Fruit fly (Drosophila melanogaster): Measurements from ENCODE around the gene Lam.

Lam gene

dm6 chr2L:5546518-5547287 lies 4.4 kb downstream of the Lam start, which contains the start of gene Oscillin (continued):
- TF ChIP-seq nerfin-2 (GFP tag; IDR thresholded peaks at IDR 0.05; ENCODE audit: partially characterized antibody) (peak; percentile 87), gcm (GFP tag; optimal IDR thresholded peaks at IDR 0.05) (no peak), C15 (GFP tag; IDR thresholded peaks at IDR 0.05) (0 out of 3 replicates have a peak, but pooled peaks have one; percentile 48), usp (GFP tag; optimal IDR thresholded peaks at IDR 0.05) (no peak), Scr (GFP tag; IDR thresholded peaks at IDR 0.05; ENCODE audit: partially characterized antibody) (peak; percentile 59), danr (GFP tag; IDR thresholded peaks at IDR 0.05) (0 out of 2 replicates have a peak, but pooled peaks have one; percentile 7), ttk (GFP tag; IDR thresholded peaks at IDR 0.05) (peak; percentile 81), sens-2 (GFP tag; IDR thresholded peaks at IDR 0.05) (no peak), Bgb (GFP tag; IDR thresholded peaks at IDR 0.05; ENCODE audit: partially characterized antibody) (peak; percentile 64; the same call in 1 of the 2 replicates), CG9797 (GFP tag; optimal IDR thresholded peaks at IDR 0.05) (no peak), CG14860 (GFP tag; IDR thresholded peaks at IDR 0.05; ENCODE audit: partially characterized antibody) (peak; percentile 83), CG16779 (GFP tag; IDR thresholded peaks at IDR 0.05) (no peak), ERR (GFP tag; optimal IDR thresholded peaks at IDR 0.05) (peak; percentile 43), CG12391 (tag; optimal IDR thresholded peaks at IDR 0.05) (peak; percentile 48), CG13894 (tag; optimal IDR thresholded peaks at IDR 0.05) (peak; percentile 71), CG1602 (GFP tag; optimal IDR thresholded peaks at IDR 0.05) (peak; percentile 18), CG12744 (GFP tag; optimal IDR thresholded peaks at IDR 0.05) (peak; percentile 29), CG18476 (GFP tag; optimal IDR thresholded peaks at IDR 0.05) (peak; percentile 70), CG17802 (tag; optimal IDR thresholded peaks at IDR 0.05) (peak; percentile 31), CG6765 (GFP tag; optimal IDR thresholded peaks at IDR 0.05) (peak; percentile 62), pfk (GFP tag; optimal IDR thresholded peaks at IDR 0.05) (no peak), Sox102F (GFP tag; optimal IDR thresholded peaks at IDR 0.05) (peak; percentile 91), otp (GFP tag; IDR thresholded peaks at IDR 0.05) (no peak), Ada2b (GFP tag; IDR thresholded peaks at IDR 0.05) (peak; percentile 73), chn (GFP tag; optimal IDR thresholded peaks at IDR 0.05) (peak; percentile 18), CG7271 (tag; optimal IDR thresholded peaks at IDR 0.05) (peak; percentile 35), Aef1 (GFP tag; IDR thresholded peaks at IDR 0.05) (peak; percentile 57), Kr (GFP tag; optimal IDR thresholded peaks at IDR 0.05) (no peak), CG13296 (GFP tag; optimal IDR thresholded peaks at IDR 0.05) (peak; percentile 78), dmrt11E (tag; optimal IDR thresholded peaks at IDR 0.05) (peak; percentile 71), H15 (GFP tag; IDR thresholded peaks at IDR 0.05) (peak; percentile 72), HLHmδ (GFP tag; optimal IDR thresholded peaks at IDR 0.05) (no peak), Sin3A (optimal IDR thresholded peaks at IDR 0.05) (no peak), CG34422 (GFP tag; IDR thresholded peaks at IDR 0.05) (peak; percentile 87), sens (GFP tag) (peak; percentile 87), CG17385 (GFP tag; optimal IDR thresholded peaks at IDR 0.05) (peak; percentile 89), TFAM (GFP tag; optimal IDR thresholded peaks at IDR 0.05) (no peak), CG3281 (GFP tag; optimal IDR thresholded peaks at IDR 0.05) (peak; percentile 80), unc-4 (GFP tag; IDR thresholded peaks at IDR 0.05; ENCODE audit: partially characterized antibody) (0 out of 2 replicates have a peak, but pooled peaks have one; percentile 43), Mad (GFP tag; optimal IDR thresholded peaks at IDR 0.05) (peak; percentile 30), CG1529 (GFP tag; optimal IDR thresholded peaks at IDR 0.05) (no peak), lmd (GFP tag; IDR thresholded peaks at IDR 0.05) (peak; percentile 82), CG10543 (GFP tag; optimal IDR thresholded peaks at IDR 0.05) (peak; percentile 47), bigmax (GFP tag; optimal IDR thresholded peaks at IDR 0.05) (no peak), chm (GFP tag; IDR thresholded peaks at IDR 0.05) (peak; percentile 77; the same call in 1 of the 2 replicates), Optix (GFP tag; IDR thresholded peaks at IDR 0.05) (no peak), CG14965 (GFP tag; optimal IDR thresholded peaks at IDR 0.05; ENCODE audit: borderline replicate concordance) (no peak), CG6854 (GFP tag; optimal IDR thresholded peaks at IDR 0.05) (peak; percentile 58), pita (GFP tag; optimal IDR thresholded peaks at IDR 0.05) (no peak)

Measured in whole organism, embryonic.